Worm (Caenorhabditis elegans) whole organism, late embryonic: Measurements from ENCODE around the gene arrd-23.

Experiments
- C38D4.7 ChIP-seq: fragments of 200-800 bp; sonication (Bioruptor generic); optimal IDR thresholded peaks from 2 replicates; lab custom pipeline; 2018; ENCODE audit warnings: mild to moderate bottlenecking, missing genetic modification characterization, moderate library complexity, missing compliant biosample characterization
- F13H6.1 ChIP-seq: sonication (generic microtip); optimal IDR thresholded peaks from 2 replicates; lab custom pipeline; 2016; ENCODE audit warnings: missing genetic modification characterization, missing compliant biosample characterization
- K02D7.2 ChIP-seq: sonication (generic microtip); optimal IDR thresholded peaks from 2 replicates; lab custom pipeline; 2017; ENCODE audit warnings: mild to moderate bottlenecking, missing genetic modification characterization, missing compliant biosample characterization
- K09A11.1 ChIP-seq: sonication (generic microtip); optimal IDR thresholded peaks from 2 replicates; lab custom pipeline; 2017; ENCODE audit warnings: antibody characterized with exemption, mild to moderate bottlenecking, missing genetic modification characterization, missing compliant biosample characterization; ENCODE audit not compliant: insufficient read depth
- T23F11.4 ChIP-seq: fragments of 200-800 bp; sonication (Bioruptor generic); optimal IDR thresholded peaks from 2 replicates; lab custom pipeline; 2018; ENCODE audit warnings: mild to moderate bottlenecking, missing genetic modification characterization, missing compliant biosample characterization
- Y22D7AL.16 ChIP-seq: sonication (generic microtip); optimal IDR thresholded peaks from 2 replicates; lab custom pipeline; 2016; ENCODE audit warnings: missing genetic modification characterization, missing compliant biosample characterization
- ahr-1 ChIP-seq: sonication (generic microtip); optimal IDR thresholded peaks from 2 replicates; lab custom pipeline; 2016; ENCODE audit warnings: missing genetic modification characterization, missing compliant biosample characterization
- ceh-14 ChIP-seq: sonication (generic microtip); optimal IDR thresholded peaks from 2 replicates; lab custom pipeline; 2016; ENCODE audit warnings: missing genotype, missing genetic modification characterization, missing compliant biosample characterization
- ceh-18 ChIP-seq: sonication (generic microtip); optimal IDR thresholded peaks from 2 replicates; lab custom pipeline; 2016; ENCODE audit warnings: missing genetic modification characterization, missing compliant biosample characterization
- ceh-2 ChIP-seq: sonication (generic microtip); optimal IDR thresholded peaks from 2 replicates; lab custom pipeline; 2016; ENCODE audit warnings: missing genotype, missing genetic modification characterization, missing compliant biosample characterization
- ceh-22 ChIP-seq: sonication (generic microtip); optimal IDR thresholded peaks from 2 replicates; lab custom pipeline; 2017; ENCODE audit warnings: missing biosample characterization, missing genetic modification characterization
- ceh-24 ChIP-seq: sonication (generic microtip); optimal IDR thresholded peaks from 2 replicates; lab custom pipeline; 2016; ENCODE audit warnings: mild to moderate bottlenecking, missing genetic modification characterization, missing compliant biosample characterization
- ceh-30 ChIP-seq: fragments of 150-350 bp; optimal IDR thresholded peaks from 2 replicates; lab custom pipeline; 2014; ENCODE audit warnings: missing biosample characterization, missing genetic modification characterization
- che-1 ChIP-seq: sonication (generic microtip); optimal IDR thresholded peaks from 2 replicates; lab custom pipeline; 2016; ENCODE audit warnings: mild to moderate bottlenecking, missing genetic modification characterization, missing compliant biosample characterization
- dve-1 ChIP-seq: sonication (generic microtip); optimal IDR thresholded peaks from 2 replicates; lab custom pipeline; 2017; ENCODE audit warnings: antibody characterized with exemption, mild to moderate bottlenecking, missing genetic modification characterization, missing compliant biosample characterization
- elt-2 ChIP-seq: sonication (generic microtip); optimal IDR thresholded peaks from 2 replicates; lab custom pipeline; 2016; ENCODE audit warnings: missing genetic modification reagents, missing genetic modification characterization, missing compliant biosample characterization
- elt-4 ChIP-seq: sonication (generic microtip); optimal IDR thresholded peaks from 2 replicates; lab custom pipeline; 2016; ENCODE audit warnings: missing genetic modification characterization, missing compliant biosample characterization
- fax-1 ChIP-seq: sonication (generic microtip); optimal IDR thresholded peaks from 2 replicates; lab custom pipeline; 2016; ENCODE audit warnings: missing genotype, missing genetic modification characterization, missing compliant biosample characterization
- fkh-10 ChIP-seq: fragments of 150-350 bp; optimal IDR thresholded peaks from 2 replicates; lab custom pipeline; 2014; ENCODE audit warnings: missing biosample characterization, missing genetic modification reagents, missing genetic modification characterization
- fkh-6 ChIP-seq: sonication (generic microtip); optimal IDR thresholded peaks from 2 replicates; lab custom pipeline; 2016; ENCODE audit warnings: missing genetic modification characterization, missing compliant biosample characterization
- hlh-13 ChIP-seq: fragments of 200-800 bp; sonication (Bioruptor generic); optimal IDR thresholded peaks from 2 replicates; lab custom pipeline; 2018; ENCODE audit warnings: mild to moderate bottlenecking, missing genetic modification characterization, missing compliant biosample characterization
- hlh-30 ChIP-seq: sonication (generic microtip); optimal IDR thresholded peaks from 2 replicates; lab custom pipeline; 2017; ENCODE audit warnings: antibody characterized with exemption, missing genetic modification characterization, missing compliant biosample characterization; ENCODE audit not compliant: insufficient read depth
- hlh-8 ChIP-seq: sonication (generic microtip); optimal IDR thresholded peaks from 2 replicates; lab custom pipeline; 2016; ENCODE audit warnings: missing genotype, missing genetic modification characterization, missing compliant biosample characterization
- lim-6 ChIP-seq: sonication (generic microtip); optimal IDR thresholded peaks from 2 replicates; lab custom pipeline; 2016; ENCODE audit warnings: missing genetic modification characterization, missing compliant biosample characterization
- lin-11 ChIP-seq: fragments of 200-800 bp; sonication (Bioruptor generic); optimal IDR thresholded peaks from 2 replicates; lab custom pipeline; 2018; ENCODE audit warnings: mild to moderate bottlenecking, missing genetic modification characterization, missing compliant biosample characterization
- mec-3 ChIP-seq: sonication (generic microtip); optimal IDR thresholded peaks from 2 replicates; lab custom pipeline; 2016; ENCODE audit warnings: borderline replicate concordance, missing genetic modification characterization, missing compliant biosample characterization
- nhr-232 ChIP-seq: sonication (generic microtip); optimal IDR thresholded peaks from 2 replicates; lab custom pipeline; 2016; ENCODE audit warnings: missing genetic modification characterization, missing compliant biosample characterization
- pag-3 ChIP-seq: sonication (generic microtip); optimal IDR thresholded peaks from 2 replicates; lab custom pipeline; 2016; ENCODE audit warnings: missing compliant biosample characterization, missing genetic modification characterization, borderline replicate concordance
- pat-9 ChIP-seq: fragments of 200-800 bp; sonication (Bioruptor generic); optimal IDR thresholded peaks from 2 replicates; lab custom pipeline; 2018; ENCODE audit warnings: mild to moderate bottlenecking, missing genetic modification characterization, moderate library complexity, missing compliant biosample characterization
- pax-1 ChIP-seq: fragments of 150-350 bp; optimal IDR thresholded peaks from 2 replicates; lab custom pipeline; 2014; ENCODE audit warnings: missing biosample characterization, missing genetic modification characterization
- pha-2 ChIP-seq: sonication (generic microtip); optimal IDR thresholded peaks from 2 replicates; lab custom pipeline; 2017; ENCODE audit warnings: mild to moderate bottlenecking, missing genetic modification characterization, missing compliant biosample characterization
- pha-4 ChIP-seq: fragments of 150-350 bp; optimal IDR thresholded peaks from 2 replicates; lab custom pipeline; 2018; ENCODE audit warnings: missing biosample characterization, missing genetic modification reagents, missing genetic modification characterization
- pros-1 ChIP-seq: fragments of 150-350 bp; optimal IDR thresholded peaks from 2 replicates; lab custom pipeline; 2014; ENCODE audit warnings: missing biosample characterization, missing genetic modification reagents, missing genetic modification characterization
- rnt-1 ChIP-seq: sonication (generic microtip); optimal IDR thresholded peaks from 2 replicates; lab custom pipeline; 2016; ENCODE audit warnings: missing genetic modification characterization, missing compliant biosample characterization
- sox-4 ChIP-seq: sonication (generic microtip); optimal IDR thresholded peaks from 2 replicates; lab custom pipeline; 2017; ENCODE audit warnings: mild to moderate bottlenecking, missing genetic modification characterization, inconsistent platforms, missing compliant biosample characterization
- tbx-2 ChIP-seq: sonication (generic microtip); optimal IDR thresholded peaks from 2 replicates; lab custom pipeline; 2016; ENCODE audit warnings: missing genetic modification characterization, missing compliant biosample characterization
- ttx-3 ChIP-seq: sonication (generic microtip); optimal IDR thresholded peaks from 2 replicates; lab custom pipeline; 2016; ENCODE audit warnings: missing genetic modification reagents, missing genetic modification characterization, missing compliant biosample characterization
- unc-42 ChIP-seq: sonication (generic microtip); optimal IDR thresholded peaks from 2 replicates; lab custom pipeline; 2016; ENCODE audit warnings: missing genotype, missing genetic modification characterization, missing compliant biosample characterization
- unc-55 ChIP-seq: sonication (generic microtip); optimal IDR thresholded peaks from 2 replicates; lab custom pipeline; 2017; ENCODE audit warnings: missing biosample characterization, missing genetic modification reagents, missing genetic modification characterization
- zip-5 ChIP-seq: sonication (generic microtip); optimal IDR thresholded peaks from 2 replicates; lab custom pipeline; 2016; ENCODE audit warnings: missing genetic modification characterization, missing compliant biosample characterization
- ztf-16 ChIP-seq: sonication (generic microtip); optimal IDR thresholded peaks from 2 replicates; lab custom pipeline; 2017; ENCODE audit warnings: missing genetic modification characterization, missing compliant biosample characterization

The arrd-23 gene

DNA sequence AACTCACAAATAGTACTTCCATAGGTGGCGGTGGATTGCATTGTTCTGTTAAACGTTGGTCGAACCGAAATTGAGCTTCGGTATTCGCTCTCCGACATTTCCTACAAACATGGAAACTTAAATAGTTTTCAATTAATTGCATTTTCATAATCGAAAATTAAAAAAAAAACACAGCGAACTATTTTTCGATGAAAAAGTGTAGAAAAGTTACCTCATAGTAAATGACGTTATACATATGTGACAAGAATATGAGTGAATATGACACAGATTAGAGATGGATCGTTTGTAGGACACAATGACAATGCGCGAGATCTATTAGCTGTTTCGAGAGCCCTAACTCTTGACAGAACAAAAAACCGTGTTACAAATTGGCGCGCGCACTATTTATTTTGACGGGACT lies 30.1 kb downstream of the arrd-23 start, which contains the start of gene ifa-4:
ifa-4 (minus strand) TSS at position 101 of the 400 bp plus-strand sequence.
- no peak for TF ChIP-seq zip-5 (tag; lab: Kevin White, UChicago)
- no peak for TF ChIP-seq hlh-8
- no peak for TF ChIP-seq ceh-24 (tag; lab: Kevin White, UChicago)
- TF ChIP-seq ttx-3 (tag; lab: Kevin White, UChicago): no peak
- TF ChIP-seq C38D4.7 (GFP tag; lab: Kevin White, UChicago): no peak
- TF ChIP-seq tbx-2 (tag; lab: Kevin White, UChicago): no peak
- TF ChIP-seq fkh-10 (GFP tag; lab: Kevin White, UChicago): no peak
- no peak for TF ChIP-seq ceh-14 (tag; lab: Kevin White, UChicago)
- TF ChIP-seq ahr-1 (tag; lab: Kevin White, UChicago): no peak
- no peak for TF ChIP-seq ztf-16 (tag; lab: Kevin White, UChicago)
- TF ChIP-seq che-1 (tag; lab: Kevin White, UChicago): no peak
- TF ChIP-seq fkh-6: no peak
- TF ChIP-seq Y22D7AL.16 (tag; lab: Kevin White, UChicago): no peak
- TF ChIP-seq F13H6.1: no peak
- no peak for TF ChIP-seq mec-3
- no peak for TF ChIP-seq hlh-30
- TF ChIP-seq pag-3: no peak
- no peak for TF ChIP-seq hlh-13 (GFP tag; lab: Kevin White, UChicago)

DNA sequence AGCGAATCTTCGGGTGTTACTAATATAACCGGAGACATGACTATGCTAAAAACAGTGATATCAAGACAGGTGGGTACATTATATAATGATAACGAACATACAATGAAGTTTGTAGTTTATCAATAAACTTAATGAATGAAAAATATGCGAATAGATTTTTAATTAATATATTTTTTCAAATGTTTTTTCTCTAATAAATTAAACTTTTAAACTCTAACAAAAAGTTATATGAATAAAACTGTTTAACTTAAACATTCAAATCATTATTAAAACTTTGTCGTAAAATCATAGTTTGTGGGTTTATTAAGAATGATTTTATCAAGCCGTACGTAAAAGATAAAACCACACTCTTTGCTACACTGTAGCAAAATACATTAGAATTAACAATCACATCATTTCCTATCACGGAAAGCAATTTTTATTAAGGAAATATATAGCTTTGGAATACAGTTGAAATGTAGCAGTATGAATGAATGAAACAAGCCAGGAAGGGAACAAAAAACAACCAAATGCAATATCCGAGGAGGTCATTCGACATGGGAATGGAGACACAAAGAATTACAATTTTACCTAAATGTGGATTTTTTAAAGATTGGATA lies 35.3 kb downstream of the arrd-23 start, which contains the start of gene K05B2.4:
K05B2.4 (minus strand) TSS at position 51 of the 599 bp plus-strand sequence.
- TF ChIP-seq pros-1 (no peak), fkh-10 (GFP tag; lab: Kevin White, UChicago) (no peak), tbx-2 (tag; lab: Kevin White, UChicago) (no peak), ceh-18 (tag; lab: Kevin White, UChicago) (no peak), pax-1 (tag; lab: Kevin White, UChicago) (no peak), T23F11.4 (GFP tag; lab: Kevin White, UChicago) (no peak), unc-55 (no peak), zip-5 (tag; lab: Kevin White, UChicago) (no peak), elt-2 (tag; lab: Kevin White, UChicago) (peak; percentile 24)

DNA sequence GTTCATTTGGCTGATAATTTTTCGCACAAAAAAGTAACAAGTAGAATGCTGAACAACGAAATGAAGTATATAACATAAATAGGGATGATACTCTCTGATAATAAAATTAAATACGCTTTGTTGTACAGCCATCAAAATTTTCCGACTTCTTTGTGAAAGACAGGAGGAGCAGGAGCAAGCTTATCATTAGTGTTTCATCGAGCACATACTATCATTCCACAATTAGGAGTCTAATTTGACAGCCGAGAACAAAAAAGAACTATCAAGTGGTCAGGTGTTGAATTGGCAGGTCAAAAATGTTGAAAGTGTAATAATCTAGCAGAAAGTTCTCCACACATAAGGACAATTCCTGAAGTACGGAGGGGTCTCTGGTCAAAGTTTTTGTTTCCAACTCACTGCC lies 42.4 kb downstream of the arrd-23 start:
- TF ChIP-seq pha-2 (tag; lab: Kevin White, UChicago): no peak
- no peak for TF ChIP-seq lim-6 (tag; lab: Kevin White, UChicago)
- no peak for TF ChIP-seq pha-4
- TF ChIP-seq lin-11 (tag; lab: Kevin White, UChicago): no peak
- TF ChIP-seq, all 69 proteins: peak for 0

DNA sequence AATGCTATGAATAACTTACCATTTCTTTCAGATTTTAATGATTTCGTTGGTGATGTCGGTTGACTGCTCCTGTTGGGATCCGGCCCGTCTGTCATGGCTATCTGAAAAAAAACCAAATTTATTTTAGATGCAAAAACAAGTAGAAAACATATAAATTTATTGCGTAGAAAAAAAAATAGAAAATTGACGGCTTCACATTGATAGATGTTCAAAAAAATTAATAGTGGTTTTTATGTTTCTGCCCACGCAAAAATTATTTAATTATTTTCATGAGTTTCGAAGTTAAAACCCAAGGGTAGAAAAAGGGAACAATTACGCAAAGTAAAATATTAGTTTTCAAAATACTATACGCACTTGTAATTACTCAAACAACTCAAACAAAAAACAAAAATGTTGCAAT lies 43.9 kb downstream of the arrd-23 start, which contains the start of gene mct-4:
mct-4 (minus strand) TSS at position 101 of the 400 bp plus-strand sequence.
- no peak for TF ChIP-seq rnt-1 (tag; lab: Kevin White, UChicago)
- TF ChIP-seq lin-11 (tag; lab: Kevin White, UChicago): no peak

DNA sequence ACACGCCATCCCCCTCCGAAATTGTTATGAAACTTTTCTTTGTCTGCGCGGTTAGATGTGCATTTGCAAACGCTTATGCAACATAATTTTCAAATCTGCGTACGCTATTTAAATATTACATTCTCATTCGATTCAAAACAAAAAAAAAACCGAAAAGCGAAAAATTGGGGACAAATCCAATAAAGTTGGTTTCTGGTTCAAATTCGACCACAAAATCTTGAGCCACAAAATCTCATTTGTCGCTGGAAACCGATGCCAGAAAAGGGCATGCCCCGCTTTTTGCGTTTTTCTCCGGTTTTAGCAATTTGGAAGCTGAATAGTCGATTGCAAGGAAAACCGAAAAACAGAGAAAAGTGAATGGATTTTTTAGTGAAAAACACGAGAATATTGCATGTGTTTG lies 46.3 kb downstream of the arrd-23 start:
- TF ChIP-seq sox-4: no peak
- TF ChIP-seq unc-42: peak; percentile 76
- no peak for TF ChIP-seq nhr-232 (tag; lab: Kevin White, UChicago)

DNA sequence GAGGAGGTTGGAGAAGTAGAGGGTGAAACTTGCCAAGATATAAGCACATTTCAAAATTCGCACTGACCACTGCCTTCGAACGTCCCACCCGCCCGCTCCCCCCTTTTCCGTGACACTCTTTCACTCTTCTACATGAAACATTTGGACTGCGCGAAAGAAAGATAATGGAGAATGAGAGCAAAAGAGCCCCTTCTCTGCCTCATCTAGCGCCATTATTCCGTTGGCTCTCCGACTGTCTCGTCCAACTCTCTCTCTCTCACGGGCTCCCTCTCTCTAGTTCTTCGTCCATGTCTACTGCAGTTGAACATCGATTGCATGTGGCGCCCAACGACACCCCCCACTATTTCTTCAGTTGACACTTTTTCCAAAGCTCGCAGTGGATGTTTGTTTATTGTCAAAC lies 47.2 kb downstream of the arrd-23 start:
- TF ChIP-seq ceh-22 (tag; lab: Kevin White, UChicago) (no peak), ceh-30 (tag; lab: Kevin White, UChicago) (no peak), hlh-13 (GFP tag; lab: Kevin White, UChicago) (no peak), K02D7.2 (tag; lab: Kevin White, UChicago) (no peak), unc-42 (no peak), dve-1 (tag; lab: Kevin White, UChicago) (no peak), K09A11.1 (no peak), elt-4 (no peak), pag-3 (no peak), pat-9 (no peak), fax-1 (no peak), pha-4 (no peak), T23F11.4 (GFP tag; lab: Kevin White, UChicago) (no peak), ceh-2 (tag; lab: Kevin White, UChicago) (no peak)
